Worm (Caenorhabditis elegans) whole organism, late embryonic: ENCODE data around the gene F52C12.6.

Source experiments
- K02D7.2 ChIP-seq: sonication (generic microtip); optimal IDR thresholded peaks from 2 replicates; lab custom pipeline; 2017; ENCODE audit warnings: mild to moderate bottlenecking, missing genetic modification characterization, missing compliant biosample characterization
- ceh-30 ChIP-seq: fragments of 150-350 bp; optimal IDR thresholded peaks from 2 replicates; lab custom pipeline; 2014; ENCODE audit warnings: missing biosample characterization, missing genetic modification characterization
- ceh-45 ChIP-seq: fragments of 200-800 bp; sonication (Bioruptor generic); IDR thresholded peaks from 2 replicates; pipeline ENCODE4 v1.3.6; 2022; ENCODE audit warnings: missing genetic modification reagents, missing genetic modification characterization, missing compliant biosample characterization
- che-1 ChIP-seq: sonication (generic microtip); optimal IDR thresholded peaks from 2 replicates; lab custom pipeline; 2016; ENCODE audit warnings: mild to moderate bottlenecking, missing genetic modification characterization, missing compliant biosample characterization
- fkh-10 ChIP-seq: fragments of 150-350 bp; optimal IDR thresholded peaks from 2 replicates; lab custom pipeline; 2014; ENCODE audit warnings: missing biosample characterization, missing genetic modification reagents, missing genetic modification characterization
- pros-1 ChIP-seq: fragments of 150-350 bp; optimal IDR thresholded peaks from 2 replicates; lab custom pipeline; 2014; ENCODE audit warnings: missing biosample characterization, missing genetic modification reagents, missing genetic modification characterization

- TF ChIP-seq fkh-10 (GFP tag; lab: Kevin White, UChicago) (no peak), pros-1 (tag; lab: Kevin White, UChicago) (no peak), ceh-45 (GFP tag; lab: Robert Waterston, UW) (no peak), che-1 (tag; lab: Kevin White, UChicago) (no peak), K02D7.2 (tag; lab: Kevin White, UChicago) (no peak), ceh-30 (no peak)
Measured at ce11 chrIV:1964057-1964456, 7.5 kb downstream of the F52C12.6 start.
